Worm (Caenorhabditis elegans) whole organism, mixed stage, embryonic: ENCODE data around the gene B0303.16.

ENCODE experiments used
- blmp-1 ChIP-seq: fragments of 150-350 bp; optimal IDR thresholded peaks from 2 replicates; lab custom pipeline; 2014; ENCODE audit warnings: missing biosample characterization, missing genetic modification characterization
- ces-1 ChIP-seq: fragments of 150-350 bp; optimal IDR thresholded peaks from 2 replicates; lab custom pipeline; 2014; ENCODE audit warnings: missing biosample characterization, missing genetic modification reagents, missing genetic modification characterization
- elt-1 ChIP-seq: sonication (generic microtip); optimal IDR thresholded peaks from 2 replicates; lab custom pipeline; 2017; ENCODE audit warnings: missing genetic modification characterization, mild to moderate bottlenecking, missing compliant biosample characterization, antibody characterized with exemption, moderate library complexity, borderline replicate concordance; ENCODE audit not compliant: insufficient read depth
- elt-3 ChIP-seq: fragments of 150-350 bp; optimal IDR thresholded peaks from 2 replicates; lab custom pipeline; 2014; ENCODE audit warnings: missing biosample characterization, missing genetic modification characterization
- ham-2 ChIP-seq: fragments of 200-800 bp; sonication (Bioruptor generic); optimal IDR thresholded peaks from 2 replicates; lab custom pipeline; 2018; ENCODE audit warnings: mild to moderate bottlenecking, missing genetic modification characterization, missing compliant biosample characterization
- lin-13 ChIP-seq: fragments of 150-350 bp; optimal IDR thresholded peaks from 2 replicates; lab custom pipeline; 2014; ENCODE audit warnings: missing biosample characterization, missing genetic modification characterization
- lsy-2 ChIP-seq: fragments of 150-350 bp; optimal IDR thresholded peaks from 2 replicates; lab custom pipeline; 2014; ENCODE audit warnings: missing biosample characterization, missing genetic modification characterization
- mep-1 ChIP-seq: fragments of 150-350 bp; optimal IDR thresholded peaks from 2 replicates; lab custom pipeline; 2017; ENCODE audit warnings: missing biosample characterization, missing genetic modification reagents, missing genetic modification characterization, inconsistent platforms
- nhr-237 ChIP-seq: fragments of 150-350 bp; optimal IDR thresholded peaks from 2 replicates; lab custom pipeline; 2014; ENCODE audit warnings: missing biosample characterization, missing genetic modification characterization
- nhr-76 ChIP-seq: sonication (generic microtip); optimal IDR thresholded peaks from 2 replicates; lab custom pipeline; 2017; ENCODE audit warnings: missing biosample characterization, missing genetic modification characterization
- pha-4 ChIP-seq: fragments of 150-350 bp; optimal IDR thresholded peaks from 2 replicates; lab custom pipeline; 2018; ENCODE audit warnings: missing biosample characterization, missing genetic modification reagents, missing genetic modification characterization
- unc-120 ChIP-seq: sonication (generic microtip); optimal IDR thresholded peaks from 2 replicates; lab custom pipeline; 2017; ENCODE audit warnings: missing genetic modification characterization, missing compliant biosample characterization; ENCODE audit not compliant: poor library complexity, severe bottlenecking
- unc-39 ChIP-seq: fragments of 150-350 bp; optimal IDR thresholded peaks from 2 replicates; lab custom pipeline; 2014; ENCODE audit warnings: missing biosample characterization, missing genetic modification characterization
- unc-62 ChIP-seq: fragments of 150-350 bp; optimal IDR thresholded peaks from 2 replicates; lab custom pipeline; 2014; ENCODE audit warnings: missing biosample characterization, missing genetic modification reagents, missing genetic modification characterization

ce11 chrIII:8734327-8734885, 29.5 kb downstream of the B0303.16 start:
- peak; percentile 74 for TF ChIP-seq unc-62 (GFP tag; lab: Kevin White, UChicago)
- TF ChIP-seq mep-1 (tag; lab: Kevin White, UChicago) = no peak
- TF ChIP-seq nhr-76 (tag; lab: Kevin White, UChicago) = no peak
- TF ChIP-seq ces-1 (GFP tag; lab: Kevin White, UChicago) = no peak
- no peak for TF ChIP-seq unc-39 (tag; lab: Kevin White, UChicago)
- no peak for TF ChIP-seq blmp-1
- TF ChIP-seq elt-3 (tag; lab: Kevin White, UChicago) = no peak
- TF ChIP-seq pha-4 (tag; lab: Kevin White, UChicago) = no peak
- TF ChIP-seq ham-2 = no peak
- no peak for TF ChIP-seq lsy-2
- TF ChIP-seq unc-120 (tag; lab: Kevin White, UChicago) = peak; percentile 39
- no peak for TF ChIP-seq lin-13
- no peak for TF ChIP-seq elt-1 (tag; lab: Kevin White, UChicago)
- TF ChIP-seq nhr-237 (tag; lab: Kevin White, UChicago) = peak; percentile 21
